Fruit fly (Drosophila melanogaster): ENCODE data around the gene CG14088.

The CG14088 gene

dm6 chr3L:19270542-19270941 lies at the start of gene CG14088:
TSS of gene CG14088 (minus strand) at chr3L:19270642.
- TF ChIP-seq noc (tag; optimal IDR thresholded peaks at IDR 0.05), result no peak

dm6 chr3L:19316638-19317037 lies 46.2 kb upstream of the CG14088 start:
- TF ChIP-seq noc (tag; optimal IDR thresholded peaks at IDR 0.05), result no peak

dm6 chr3L:19314877-19315276 lies 44.4 kb upstream of the CG14088 start:
- no peak for TF ChIP-seq noc (tag; optimal IDR thresholded peaks at IDR 0.05)

- TF ChIP-seq noc (tag; optimal IDR thresholded peaks at IDR 0.05), result peak; percentile 23
Observed at dm6 chr3L:19294613-19295299, 24.3 kb upstream of the CG14088 start.

dm6 chr3L:19294235-19294612 lies 23.8 kb upstream of the CG14088 start, which contains the start of gene fal:
TSS of gene fal (plus strand) at chr3L:19294564.
- no peak for TF ChIP-seq noc (tag; optimal IDR thresholded peaks at IDR 0.05)

dm6 chr3L:19293178-19293741 lies 22.8 kb upstream of the CG14088 start:
- no peak for TF ChIP-seq noc (tag; optimal IDR thresholded peaks at IDR 0.05)

dm6 chr3L:19292440-19293175 lies 22.2 kb upstream of the CG14088 start, which contains the start of gene Gbs-76A:
TSS of gene Gbs-76A (minus strand) at chr3L:19292766.
- TF ChIP-seq noc (tag; optimal IDR thresholded peaks at IDR 0.05), result peak; percentile 82

- TF ChIP-seq noc (tag; optimal IDR thresholded peaks at IDR 0.05), result no peak
Observed at dm6 chr3L:19291465-19292413, 21.3 kb upstream of the CG14088 start.

- peak; percentile 19 for TF ChIP-seq noc (tag; optimal IDR thresholded peaks at IDR 0.05)
Observed at dm6 chr3L:19289411-19289810, 19.0 kb upstream of the CG14088 start.

- no peak for TF ChIP-seq noc (tag; optimal IDR thresholded peaks at IDR 0.05)
Observed at dm6 chr3L:19288395-19288969, 18.0 kb upstream of the CG14088 start.

dm6 chr3L:19280700-19281099 lies 10.3 kb upstream of the CG14088 start, which contains the start of gene CG14089:
TSS of gene CG14089 (minus strand) at chr3L:19280800.
- no peak for TF ChIP-seq noc (tag; optimal IDR thresholded peaks at IDR 0.05)

- no peak for TF ChIP-seq noc (tag; optimal IDR thresholded peaks at IDR 0.05)
Observed at dm6 chr3L:19280283-19280682, 9.8 kb upstream of the CG14088 start.

dm6 chr3L:19275491-19275890 lies 5.0 kb upstream of the CG14088 start, which contains the start of gene CG14086:
TSS of gene CG14086 (plus strand) at chr3L:19275791.
- no peak for TF ChIP-seq noc (tag; optimal IDR thresholded peaks at IDR 0.05)

- TF ChIP-seq noc (tag; optimal IDR thresholded peaks at IDR 0.05), result peak; percentile 83
Observed at dm6 chr3L:19268720-19269401, 1.6 kb downstream of the CG14088 start, which contains the start of the genes Aldh7A1 and CG14085. TSS of gene Aldh7A1 (minus strand) at chr3L:19268913. TSS of gene CG14085 (plus strand) at chr3L:19269351.
